Worm (Caenorhabditis elegans) whole organism, L2 larva: ENCODE measurements around the gene F48G7.13.

Experiments used
- ama-1 ChIP-seq: fragments of 150-350 bp; optimal IDR thresholded peaks from 2 replicates; lab custom pipeline; 2018; ENCODE audit warnings: inconsistent platforms
- mdl-1 ChIP-seq, 2 experiments: fragments of 150-350 bp in 1 of 2; sonication (generic microtip) in 1 of 2; optimal IDR thresholded peaks; 2 replicates each; lab custom pipeline; 2017; ENCODE audit warnings: missing biosample characterization in 2 of 2, missing genetic modification characterization in 2 of 2
- snpc-4 ChIP-seq: fragments of 150-350 bp; optimal IDR thresholded peaks from 2 replicates; lab custom pipeline; 2014; ENCODE audit warnings: missing biosample characterization, missing genetic modification characterization
- unc-62 ChIP-seq: fragments of 150-350 bp; optimal IDR thresholded peaks from 2 replicates; lab custom pipeline; 2014; ENCODE audit warnings: missing biosample characterization, missing genetic modification reagents, missing genetic modification characterization

DNA sequence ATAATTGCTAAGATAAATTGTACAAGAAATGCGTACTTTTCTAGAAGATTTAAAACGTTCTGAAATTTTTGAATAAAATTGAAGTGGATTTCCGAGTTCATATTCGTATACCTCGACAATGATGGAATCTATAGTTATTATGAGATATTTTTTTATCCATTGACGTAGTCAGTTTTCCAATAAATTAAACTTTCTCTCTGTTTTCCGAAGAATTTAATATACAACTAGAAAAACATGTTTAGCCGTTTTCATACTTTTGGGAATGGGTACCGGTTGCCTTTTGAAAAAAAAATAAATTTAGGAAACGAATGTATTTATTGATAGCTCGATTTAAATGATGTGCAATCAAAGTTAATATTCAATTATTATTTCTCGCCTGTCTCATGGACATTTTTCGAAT is 6.5 kb upstream of the F48G7.13 start, which contains the start of gene srw-109:
- no peak for TF ChIP-seq unc-62 (GFP tag; lab: Kevin White, UChicago)
- TF ChIP-seq snpc-4 = no peak
- TF ChIP-seq ama-1 (lab: Kevin White, UChicago) = no peak
- no peak for TF ChIP-seq mdl-1 (tag; optimal IDR thresholded peaks at IDR 0.05; lab: Kevin White, UChicago)
